Fruit fly (Drosophila melanogaster): ENCODE data around the gene Pgcl.
"Not testable (repeated sequence)": the region's sequence is repeated elsewhere in the genome, so short reads cannot be mapped to it uniquely, and the experiment has no call there.

Pgcl gene

dm6 chrX:437404-437803, at the start of gene Pgcl:
Pgcl (minus strand) TSS chrX:437448.
- TF ChIP-seq D1 (tag; optimal IDR thresholded peaks at IDR 0.05) (no peak), CG8159 (tag; optimal IDR thresholded peaks at IDR 0.05) (no peak), rn (GFP tag; IDR thresholded peaks at IDR 0.05) (no peak), CG34367 (tag; optimal IDR thresholded peaks at IDR 0.05) (no peak), CG14655 (GFP tag; optimal IDR thresholded peaks at IDR 0.05) (no peak), CG10348 (GFP tag; IDR thresholded peaks at IDR 0.05) (no peak), Pif1B (GFP tag; optimal IDR thresholded peaks at IDR 0.05) (no peak), CG9948 (tag; optimal IDR thresholded peaks at IDR 0.05) (no peak), CG4496 (GFP tag; IDR thresholded peaks at IDR 0.05) (no peak)

dm6 chrX:481642-482041, 44.4 kb upstream of the Pgcl start, which contains the start of gene CG3176:
CG3176 (plus strand) TSS chrX:481862.
- TF ChIP-seq CG8159 (tag; optimal IDR thresholded peaks at IDR 0.05); D1 (tag; optimal IDR thresholded peaks at IDR 0.05); CG13204 (GFP tag; optimal IDR thresholded peaks at IDR 0.05): not testable (repeated sequence)

dm6 chrX:478766-479165, 41.5 kb upstream of the Pgcl start, which contains the start of gene CG32817:
CG32817 (plus strand) TSS chrX:479066.
- TF ChIP-seq Ets98B (GFP tag; IDR thresholded peaks at IDR 0.05) (no peak), CG13204 (GFP tag; optimal IDR thresholded peaks at IDR 0.05) (no peak), EcR (GFP tag; optimal IDR thresholded peaks at IDR 0.05) (no peak), CG12605 (GFP tag; IDR thresholded peaks at IDR 0.05) (no peak), CG4496 (GFP tag; IDR thresholded peaks at IDR 0.05) (no peak), CG8301 (tag; optimal IDR thresholded peaks at IDR 0.05) (no peak), CG17806 (tag; optimal IDR thresholded peaks at IDR 0.05) (no peak), fd96Ca (GFP tag; IDR thresholded peaks at IDR 0.05) (no peak)

dm6 chrX:476230-477143, 39.2 kb upstream of the Pgcl start, which contains the start of the genes ebo and CG13373:
ebo (minus strand) TSS chrX:476579.
CG13373 (plus strand) TSS chrX:476984.
- TF ChIP-seq CG9948 (tag; optimal IDR thresholded peaks at IDR 0.05), result peak; percentile 30
- no peak for TF ChIP-seq EcR (GFP tag; optimal IDR thresholded peaks at IDR 0.05)
- no peak for TF ChIP-seq rn (GFP tag; IDR thresholded peaks at IDR 0.05)
- TF ChIP-seq CG15710 (tag; optimal IDR thresholded peaks at IDR 0.05), result peak; percentile 2
- no peak for TF ChIP-seq CG10348 (GFP tag; IDR thresholded peaks at IDR 0.05)
- TF ChIP-seq CG32121 (GFP tag; IDR thresholded peaks at IDR 0.05), result no peak
- TF ChIP-seq CG17806 (tag; optimal IDR thresholded peaks at IDR 0.05), result peak; percentile 20
- no peak for TF ChIP-seq gl (tag; optimal IDR thresholded peaks at IDR 0.05)
- 0 out of 3 replicates have a peak, but pooled peaks have one; percentile 43 for TF ChIP-seq CG4496 (GFP tag; IDR thresholded peaks at IDR 0.05)
- peak; percentile 7 for TF ChIP-seq Snoo (tag; optimal IDR thresholded peaks at IDR 0.05)
- TF ChIP-seq Ets98B (GFP tag; IDR thresholded peaks at IDR 0.05), result peak; percentile 31; the same call in 1 of the 2 replicates

DNA sequence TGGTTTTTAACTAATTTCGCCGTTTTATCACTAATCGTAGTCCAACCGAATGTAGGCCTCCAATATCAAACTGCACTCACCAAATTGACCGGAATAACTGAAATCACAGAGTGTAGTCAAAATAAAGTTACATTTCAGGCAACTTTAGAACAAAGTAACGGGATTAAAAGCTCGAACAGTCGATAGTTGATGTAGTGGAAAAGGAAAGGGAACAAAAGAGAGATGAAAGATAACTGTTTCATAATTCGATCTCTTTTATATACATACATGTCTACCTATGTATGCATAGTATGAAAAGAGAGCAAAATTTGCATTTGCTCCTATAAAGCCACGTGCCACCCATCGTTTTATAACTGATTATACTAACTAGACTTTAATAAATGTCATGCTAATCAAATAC, 33.4 kb upstream of the Pgcl start, which contains the start of gene CG32816:
CG32816 (minus strand) TSS at position 101 of the 400 bp plus-strand sequence.
- TF ChIP-seq CG4496 (GFP tag; IDR thresholded peaks at IDR 0.05) (no peak), EcR (GFP tag; optimal IDR thresholded peaks at IDR 0.05) (no peak), Ets98B (GFP tag; IDR thresholded peaks at IDR 0.05) (no peak), Pif1B (GFP tag; optimal IDR thresholded peaks at IDR 0.05) (no peak), CG34367 (tag; optimal IDR thresholded peaks at IDR 0.05) (no peak), CG15710 (tag; optimal IDR thresholded peaks at IDR 0.05) (no peak), rn (GFP tag; IDR thresholded peaks at IDR 0.05) (no peak), CG8159 (tag; optimal IDR thresholded peaks at IDR 0.05) (no peak), gl (tag; optimal IDR thresholded peaks at IDR 0.05) (no peak), Pif1A (GFP tag; optimal IDR thresholded peaks at IDR 0.05) (no peak), CG14655 (GFP tag; optimal IDR thresholded peaks at IDR 0.05) (no peak), CG9948 (tag; optimal IDR thresholded peaks at IDR 0.05) (no peak), CG8301 (tag; optimal IDR thresholded peaks at IDR 0.05) (no peak), CG17806 (tag; optimal IDR thresholded peaks at IDR 0.05) (no peak), fd96Ca (GFP tag; IDR thresholded peaks at IDR 0.05) (no peak), CG32121 (GFP tag; IDR thresholded peaks at IDR 0.05) (no peak), CG12605 (GFP tag; IDR thresholded peaks at IDR 0.05) (no peak), Snoo (tag; optimal IDR thresholded peaks at IDR 0.05) (no peak)

DNA sequence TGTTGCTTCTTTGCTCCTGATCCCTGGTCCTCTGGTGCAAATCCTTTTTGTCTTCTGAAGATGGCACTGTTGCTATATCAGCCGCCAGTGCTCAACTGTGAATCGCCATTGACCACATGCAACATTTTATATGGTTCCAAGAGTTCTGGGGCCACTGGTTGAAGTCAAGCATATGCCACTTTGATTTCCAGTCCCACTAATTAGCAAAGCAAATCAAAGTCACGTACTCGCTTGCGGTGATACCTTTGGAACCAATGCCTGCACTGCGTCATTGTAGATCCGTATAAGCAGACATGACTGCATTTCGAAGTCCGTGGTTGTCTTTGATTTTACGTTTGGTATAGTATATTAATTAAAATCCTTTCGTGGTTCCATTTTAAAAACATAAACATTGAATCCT, 32.0 kb upstream of the Pgcl start, which contains the start of gene Cyp4g1:
Cyp4g1 (minus strand) TSS at position 101 of the 400 bp plus-strand sequence.
- no peak for TF ChIP-seq CG13204 (GFP tag; optimal IDR thresholded peaks at IDR 0.05)
- no peak for TF ChIP-seq gl (tag; optimal IDR thresholded peaks at IDR 0.05)
- no peak for TF ChIP-seq CG32121 (GFP tag; IDR thresholded peaks at IDR 0.05)
- TF ChIP-seq CG17806 (tag; optimal IDR thresholded peaks at IDR 0.05), result no peak
- no peak for TF ChIP-seq EcR (GFP tag; optimal IDR thresholded peaks at IDR 0.05)
- TF ChIP-seq CG8301 (tag; optimal IDR thresholded peaks at IDR 0.05), result no peak
- no peak for TF ChIP-seq D1 (tag; optimal IDR thresholded peaks at IDR 0.05)
- TF ChIP-seq CG9948 (tag; optimal IDR thresholded peaks at IDR 0.05), result no peak
- TF ChIP-seq rn (GFP tag; IDR thresholded peaks at IDR 0.05), result no peak

Measured in whole organism, pupa.